Fruit fly (Drosophila melanogaster) whole organism, embryonic: ENCODE data around the gene lqfR.

ENCODE experiments used
- Bdp1 ChIP-seq: fragments of 200-800 bp; sonication (Bioruptor generic); optimal IDR thresholded peaks from 3 replicates; lab custom pipeline; 2016; ENCODE audit warnings: missing biosample characterization, missing genetic modification characterization
- C15 ChIP-seq: fragments of 200-800 bp; sonication (Bioruptor generic); IDR thresholded peaks from 3 replicates; pipeline ENCODE4 v1.3.6; 2022; ENCODE audit warnings: missing biosample characterization, missing genetic modification characterization
- CG10147 ChIP-seq: fragments of 200-800 bp; sonication (Bioruptor generic); optimal IDR thresholded peaks from 2 replicates; lab custom pipeline; 2019; ENCODE audit warnings: missing biosample characterization, mild to moderate bottlenecking, missing genetic modification characterization, moderate library complexity
- CG10267 ChIP-seq: fragments of 200-800 bp; sonication (Bioruptor generic); optimal IDR thresholded peaks from 2 replicates; lab custom pipeline; 2018; ENCODE audit warnings: missing biosample characterization, mild to moderate bottlenecking, missing genetic modification characterization, moderate library complexity
- CG11247 ChIP-seq: fragments of 200-800 bp; sonication (Bioruptor generic); IDR thresholded peaks from 2 replicates; pipeline ENCODE4 v1.3.6; 2022; ENCODE audit warnings: missing biosample characterization, missing genetic modification characterization
- CG11398 ChIP-seq: fragments of 200-800 bp; sonication (Bioruptor generic); optimal IDR thresholded peaks from 2 replicates; lab custom pipeline; 2016; ENCODE audit warnings: missing biosample characterization, missing genetic modification characterization
- CG13287 ChIP-seq: fragments of 200-800 bp; sonication (Bioruptor generic); IDR thresholded peaks from 2 replicates; pipeline ENCODE4 v1.3.6; 2022; ENCODE audit warnings: missing biosample characterization, missing genetic modification characterization; ENCODE audit not compliant: partially characterized antibody
- CG1529 ChIP-seq: fragments of 200-800 bp; sonication (Bioruptor generic); optimal IDR thresholded peaks from 3 replicates; lab custom pipeline; 2018; ENCODE audit warnings: missing biosample characterization, missing genetic modification characterization
- CG15479 ChIP-seq: fragments of 200-800 bp; sonication (Bioruptor generic); optimal IDR thresholded peaks from 3 replicates; lab custom pipeline; 2019; ENCODE audit warnings: missing biosample characterization, mild to moderate bottlenecking, missing genetic modification characterization, moderate library complexity
- CG15514 ChIP-seq: fragments of 200-800 bp; sonication (Bioruptor generic); optimal IDR thresholded peaks from 3 replicates; lab custom pipeline; 2017; ENCODE audit warnings: missing biosample characterization, missing genetic modification characterization, mild to moderate bottlenecking, moderate library complexity, missing genetic modification reagents
- CG16815 ChIP-seq: fragments of 200-800 bp; sonication (Bioruptor generic); optimal IDR thresholded peaks from 3 replicates; lab custom pipeline; 2017; ENCODE audit warnings: missing biosample characterization, mild to moderate bottlenecking, missing genetic modification characterization
- CG17385 ChIP-seq: fragments of 200-800 bp; sonication (Bioruptor generic); optimal IDR thresholded peaks from 3 replicates; lab custom pipeline; 2018; ENCODE audit warnings: missing biosample characterization, mild to moderate bottlenecking, missing genetic modification characterization
- CG17829 ChIP-seq: fragments of 200-800 bp; optimal IDR thresholded peaks from 2 replicates; lab custom pipeline; 2019; ENCODE audit warnings: missing biosample characterization, mild to moderate bottlenecking, missing genetic modification characterization, moderate library complexity
- CG2199 ChIP-seq: fragments of 200-800 bp; sonication (Bioruptor generic); IDR thresholded peaks from 3 replicates; pipeline ENCODE4 v1.3.6; 2022; ENCODE audit warnings: missing biosample characterization, missing genetic modification characterization
- CG3726 ChIP-seq: fragments of 200-800 bp; sonication (Bioruptor generic); IDR thresholded peaks from 3 replicates; pipeline ENCODE4, ENCODE4 v1.3.6; 2022; ENCODE audit warnings: missing biosample characterization, missing genetic modification characterization
- CG4424 ChIP-seq: fragments of 200-800 bp; sonication (Bioruptor generic); optimal IDR thresholded peaks from 3 replicates; lab custom pipeline; 2016; ENCODE audit warnings: missing biosample characterization, missing genetic modification characterization
- CG6254 ChIP-seq: fragments of 200-800 bp; sonication (Bioruptor generic); optimal IDR thresholded peaks from 3 replicates; lab custom pipeline; 2017; ENCODE audit warnings: mild to moderate bottlenecking, missing biosample characterization, missing genetic modification reagents, missing genetic modification characterization
- CG6654 ChIP-seq: fragments of 200-800 bp; sonication (Bioruptor generic); optimal IDR thresholded peaks from 2 replicates; lab custom pipeline; 2017; ENCODE audit warnings: missing biosample characterization, mild to moderate bottlenecking, missing genetic modification characterization
- CG9817 ChIP-seq: fragments of 200-800 bp; sonication (Bioruptor generic); optimal IDR thresholded peaks from 2 replicates; lab custom pipeline; 2018; ENCODE audit warnings: missing biosample characterization, mild to moderate bottlenecking, missing genetic modification characterization, moderate library complexity
- Ets65A ChIP-seq: fragments of 200-800 bp; sonication (Bioruptor generic); peaks from one replicate; lab custom pipeline; 2016; ENCODE audit warnings: missing biosample characterization, missing genetic modification characterization
- H2.0 ChIP-seq: fragments of 200-800 bp; sonication (Bioruptor generic); IDR thresholded peaks from 2 replicates; pipeline ENCODE4 v1.3.6; 2022; ENCODE audit warnings: missing biosample characterization, missing genetic modification characterization
- HLH3B ChIP-seq: fragments of 200-800 bp; sonication (Bioruptor generic); IDR thresholded peaks from 2 replicates; pipeline ENCODE4 v1.3.6; 2022; ENCODE audit warnings: missing biosample characterization, missing genetic modification characterization
- Hand ChIP-seq: fragments of 200-800 bp; sonication (Bioruptor generic); optimal IDR thresholded peaks from 2 replicates; lab custom pipeline; 2017; ENCODE audit warnings: mild to moderate bottlenecking, missing biosample characterization, missing genetic modification reagents, missing genetic modification characterization
- Lhr ChIP-seq: fragments of 200-800 bp; sonication (Bioruptor generic); optimal IDR thresholded peaks from 3 replicates; lab custom pipeline; 2017; ENCODE audit warnings: mild to moderate bottlenecking, missing biosample characterization, missing genetic modification reagents, missing genetic modification characterization
- Meics ChIP-seq: fragments of 200-800 bp; sonication (Bioruptor generic); optimal IDR thresholded peaks from 2 replicates; lab custom pipeline; 2017; ENCODE audit warnings: missing biosample characterization, mild to moderate bottlenecking, missing genetic modification characterization
- NC2β ChIP-seq: fragments of 200-800 bp; sonication (Bioruptor generic); optimal IDR thresholded peaks from 2 replicates; lab custom pipeline; 2016; ENCODE audit warnings: missing biosample characterization, missing genetic modification characterization
- Nf-YC ChIP-seq: fragments of 200-800 bp; optimal IDR thresholded peaks from 3 replicates; lab custom pipeline; 2019; ENCODE audit warnings: missing biosample characterization, mild to moderate bottlenecking, missing genetic modification characterization, moderate library complexity
- Scr ChIP-seq: fragments of 200-800 bp; sonication (Bioruptor generic); IDR thresholded peaks from 2 replicates; pipeline ENCODE4 v1.3.6; 2022; ENCODE audit warnings: missing biosample characterization, missing genetic modification characterization; ENCODE audit not compliant: partially characterized antibody
- ab ChIP-seq: fragments of 200-800 bp; sonication (Bioruptor generic); optimal IDR thresholded peaks from 2 replicates; lab custom pipeline; 2016; ENCODE audit warnings: missing biosample characterization, missing genetic modification characterization
- ara ChIP-seq: fragments of 200-800 bp; sonication (Bioruptor generic); IDR thresholded peaks from 2 replicates; pipeline ENCODE4 v1.3.6; 2022; ENCODE audit warnings: missing biosample characterization, missing genetic modification characterization
- ato ChIP-seq: fragments of 200-800 bp; sonication (Bioruptor generic); IDR thresholded peaks from 2 replicates; pipeline ENCODE4 v1.3.6; 2022; ENCODE audit warnings: missing biosample characterization, missing genetic modification characterization; ENCODE audit not compliant: partially characterized antibody
- bsh ChIP-seq, 2 experiments: fragments of 200-800 bp; sonication (Bioruptor generic); optimal IDR thresholded peaks; 2 replicates each; lab custom pipeline; 2017 to 2018; ENCODE audit warnings: mild to moderate bottlenecking in 2 of 2, missing biosample characterization in 2 of 2, missing genetic modification characterization in 2 of 2, moderate library complexity in 1 of 2
- cas ChIP-seq: fragments of 200-800 bp; sonication (Bioruptor generic); IDR thresholded peaks from 2 replicates; pipeline ENCODE4 v1.3.6; 2022; ENCODE audit warnings: missing biosample characterization, missing genetic modification characterization
- chif ChIP-seq, 2 experiments: fragments of 200-800 bp; sonication (Bioruptor generic); optimal IDR thresholded peaks; 3 replicates each; lab custom pipeline; 2016; ENCODE audit warnings: missing biosample characterization in 2 of 2, missing genetic modification characterization in 2 of 2
- emc ChIP-seq: fragments of 200-800 bp; sonication (Bioruptor generic); optimal IDR thresholded peaks from 2 replicates; lab custom pipeline; 2016; ENCODE audit warnings: missing biosample characterization, missing genetic modification characterization
- her ChIP-seq: fragments of 200-800 bp; sonication (Bioruptor generic); optimal IDR thresholded peaks from 2 replicates; lab custom pipeline; 2016; ENCODE audit warnings: missing biosample characterization, missing genetic modification characterization
- hth ChIP-seq: fragments of >200 bp; optimal IDR thresholded peaks from 2 replicates; lab custom pipeline; 2017; ENCODE audit warnings: inconsistent platforms
- jigr1 ChIP-seq: fragments of 200-800 bp; sonication (Bioruptor generic); IDR thresholded peaks from 3 replicates; pipeline ENCODE4 v1.3.6; 2022; ENCODE audit warnings: missing biosample characterization, missing genetic modification characterization
- jing ChIP-seq: fragments of 200-800 bp; sonication (Bioruptor generic); optimal IDR thresholded peaks from 2 replicates; lab custom pipeline; 2018; ENCODE audit warnings: missing biosample characterization, mild to moderate bottlenecking, missing genetic modification characterization
- kah ChIP-seq: fragments of 200-800 bp; sonication (Bioruptor generic); optimal IDR thresholded peaks from 2 replicates; lab custom pipeline; 2018; ENCODE audit warnings: missing biosample characterization, mild to moderate bottlenecking, missing genetic modification characterization
- phol ChIP-seq: fragments of 200-800 bp; sonication (Bioruptor generic); optimal IDR thresholded peaks from 3 replicates; lab custom pipeline; 2018; ENCODE audit warnings: missing biosample characterization, mild to moderate bottlenecking, missing genetic modification characterization, moderate library complexity
- rib ChIP-seq: fragments of 200-800 bp; sonication (Bioruptor generic); IDR thresholded peaks from 2 replicates; pipeline ENCODE4 v1.3.6; 2022; ENCODE audit warnings: missing biosample characterization, missing genetic modification characterization
- schlank ChIP-seq: fragments of 200-800 bp; sonication (Bioruptor generic); optimal IDR thresholded peaks from 2 replicates; lab custom pipeline; 2018; ENCODE audit warnings: missing biosample characterization, mild to moderate bottlenecking, missing genetic modification characterization
- scrt ChIP-seq: fragments of 200-800 bp; sonication (Bioruptor generic); optimal IDR thresholded peaks from 2 replicates; lab custom pipeline; 2018; ENCODE audit warnings: missing biosample characterization, mild to moderate bottlenecking, missing genetic modification characterization, moderate library complexity
- seq ChIP-seq: fragments of 200-800 bp; sonication (Bioruptor generic); IDR thresholded peaks from 2 replicates; pipeline ENCODE4 v1.3.6; 2022; ENCODE audit warnings: missing biosample characterization, missing genetic modification characterization
- sima ChIP-seq: fragments of 200-800 bp; sonication (Bioruptor generic); optimal IDR thresholded peaks from 2 replicates; lab custom pipeline; 2016; ENCODE audit warnings: missing biosample characterization, missing genetic modification characterization
- twi ChIP-seq: fragments of 200-800 bp; optimal IDR thresholded peaks from 2 replicates; lab custom pipeline; 2019; ENCODE audit warnings: missing biosample characterization, mild to moderate bottlenecking, missing genetic modification characterization, moderate library complexity
- vnd ChIP-seq: fragments of 200-800 bp; sonication (Bioruptor generic); IDR thresholded peaks from 3 replicates; pipeline ENCODE4 v1.3.6; 2022; ENCODE audit warnings: missing biosample characterization, missing genetic modification characterization; ENCODE audit not compliant: partially characterized antibody
- wek ChIP-seq: fragments of 200-800 bp; sonication (Bioruptor generic); optimal IDR thresholded peaks from 3 replicates; lab custom pipeline; 2018; ENCODE audit warnings: missing biosample characterization, mild to moderate bottlenecking, missing genetic modification characterization, moderate library complexity
- wor ChIP-seq: fragments of 200-800 bp; sonication (Bioruptor generic); IDR thresholded peaks from 2 replicates; pipeline ENCODE4 v1.3.6; 2022; ENCODE audit warnings: missing biosample characterization, missing genetic modification characterization
- z ChIP-seq: fragments of 200-800 bp; sonication (Bioruptor generic); IDR thresholded peaks from 3 replicates; pipeline ENCODE4 v1.3.6; 2022; ENCODE audit warnings: missing biosample characterization, missing genetic modification characterization

The lqfR gene

DNA sequence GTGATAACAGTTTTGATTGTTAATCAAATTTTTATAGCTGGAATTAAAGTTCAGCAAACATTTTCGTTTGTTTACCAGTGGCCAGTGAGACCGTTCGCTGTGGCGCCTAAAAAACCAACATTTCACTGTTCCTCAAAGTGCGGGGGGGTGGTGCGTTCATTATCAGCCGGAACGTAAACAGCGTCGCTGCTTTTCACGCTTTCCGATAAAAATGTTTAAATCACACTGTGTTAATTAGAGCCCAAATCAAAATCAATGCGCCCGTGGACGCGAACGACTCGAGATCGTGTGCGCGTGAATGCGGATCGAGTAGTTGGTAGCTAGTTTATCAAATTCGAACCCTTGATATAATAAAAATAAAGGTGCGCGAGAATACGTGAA is 36.8 kb downstream of the lqfR start, which contains the start of gene CG34376 (continued):
- TF ChIP-seq scrt (GFP tag; lab: Kevin White, UChicago), result peak; percentile 18
- TF ChIP-seq Nf-YC (tag; lab: Kevin White, UChicago), result peak; percentile 54
- TF ChIP-seq ato, result peak; percentile 44; the same call in 1 of the 2 replicates
- no peak; the same call in 2 of the 3 replicates for TF ChIP-seq vnd (GFP tag; lab: Robert Waterston, UW)
- TF ChIP-seq ab (GFP tag; lab: Kevin White, UChicago), result no peak
- 0 out of 3 replicates have a peak, but pooled peaks have one; percentile 61 for TF ChIP-seq CG2199 (GFP tag; lab: Robert Waterston, UW)
- TF ChIP-seq twi (tag; lab: Kevin White, UChicago), result no peak
- TF ChIP-seq jing (GFP tag; lab: Kevin White, UChicago), result no peak
- TF ChIP-seq NC2β (GFP tag; lab: Kevin White, UChicago), result no peak
- peak; percentile 13 for TF ChIP-seq CG17385
- TF ChIP-seq CG16815, result no peak
- no peak for TF ChIP-seq kah (GFP tag; lab: Kevin White, UChicago)
- peak; percentile 26; the same call in 1 of the 2 replicates for TF ChIP-seq CG13287 (GFP tag; lab: Robert Waterston, UW)
- TF ChIP-seq HLH3B (GFP tag; lab: Robert Waterston, UW), result peak; percentile 23; the same call in 1 of the 2 replicates
- no peak for TF ChIP-seq Scr (GFP tag; lab: Robert Waterston, UW)
- TF ChIP-seq jigr1 (GFP tag; lab: Robert Waterston, UW), result no peak
- TF ChIP-seq CG15514 (GFP tag; lab: Kevin White, UChicago), result peak; percentile 67
- TF ChIP-seq sima (GFP tag; lab: Kevin White, UChicago), result no peak
- TF ChIP-seq her (GFP tag; lab: Kevin White, UChicago), result peak; percentile 21
- TF ChIP-seq CG6654 (GFP tag; lab: Kevin White, UChicago), result no peak
- TF ChIP-seq hth (lab: Kevin White, UChicago), result no peak
- no peak for TF ChIP-seq C15 (GFP tag; lab: Robert Waterston, UW)
- no peak for TF ChIP-seq rib (GFP tag; lab: Robert Waterston, UW)
- TF ChIP-seq seq (GFP tag; lab: Robert Waterston, UW), result no peak; the same call in 1 of the 2 replicates
- TF ChIP-seq chif (GFP tag; optimal IDR thresholded peaks at IDR 0.05; lab: Kevin White, UChicago), result no peak
- TF ChIP-seq CG10147 (GFP tag; lab: Kevin White, UChicago), result peak; percentile 0
- peak; percentile 51 for TF ChIP-seq ara (GFP tag; lab: Robert Waterston, UW)
- TF ChIP-seq Lhr, result peak; percentile 33
- TF ChIP-seq CG15479 (GFP tag; lab: Kevin White, UChicago), result no peak
- TF ChIP-seq bsh (GFP tag; optimal IDR thresholded peaks at IDR 0.05; lab: Kevin White, UChicago), result peak in 1 of 2 experiments; percentile 8
- TF ChIP-seq Hand, result no peak
- peak; percentile 49 for TF ChIP-seq phol
- peak; percentile 47; the same call in 1 of the 2 replicates for TF ChIP-seq H2.0
- TF ChIP-seq wor (GFP tag; lab: Robert Waterston, UW), result no peak
- no peak for TF ChIP-seq wek (GFP tag; lab: Kevin White, UChicago)
- no peak for TF ChIP-seq cas (GFP tag; lab: Robert Waterston, UW)
- peak; percentile 88 for TF ChIP-seq Ets65A
- peak; percentile 66 for TF ChIP-seq CG10267 (tag; lab: Kevin White, UChicago)
- TF ChIP-seq schlank, result peak; percentile 37
- TF ChIP-seq CG6254 (GFP tag; lab: Kevin White, UChicago), result peak; percentile 17
- TF ChIP-seq Bdp1 (GFP tag; lab: Kevin White, UChicago), result no peak
- 0 out of 3 replicates have a peak, but pooled peaks have one; percentile 9 for TF ChIP-seq z (GFP tag; lab: Robert Waterston, UW)
- TF ChIP-seq CG9817 (tag; lab: Kevin White, UChicago), result peak; percentile 11
- peak; percentile 7; the same call in 1 of the 2 replicates for TF ChIP-seq CG11247 (GFP tag; lab: Robert Waterston, UW)
- TF ChIP-seq emc (GFP tag; lab: Kevin White, UChicago), result no peak
- no peak for TF ChIP-seq CG4424 (GFP tag; lab: Kevin White, UChicago)
- no peak for TF ChIP-seq CG11398 (GFP tag; lab: Kevin White, UChicago)
- peak; percentile 30 for TF ChIP-seq CG17829 (tag; lab: Kevin White, UChicago)
- TF ChIP-seq CG3726, result no peak
- peak; percentile 55 for TF ChIP-seq Meics (GFP tag; lab: Kevin White, UChicago)
- no peak for TF ChIP-seq CG1529 (GFP tag; lab: Kevin White, UChicago)
